Fruit fly (Drosophila melanogaster) S2 (cell line): ENCODE data around the gene exex.

ENCODE experiments used
- CG8478 ChIP-seq: fragments of >200 bp; optimal IDR thresholded peaks from 2 replicates; lab custom pipeline; 2018
- CTCF ChIP-seq, 2 experiments: fragments of >200 bp; optimal IDR thresholded peaks; 2 replicates each; lab custom pipeline; 2018

- TF ChIP-seq CG8478 (lab: Kevin White, UChicago), result no peak
- TF ChIP-seq CTCF (optimal IDR thresholded peaks at IDR 0.05; lab: Kevin White, UChicago), result no peak
Measured at dm6 chr3L:7951841-7952240, 3.9 kb downstream of the exex start.
